Fruit fly (Drosophila melanogaster): ENCODE results near the gene CG15760.

DNA sequence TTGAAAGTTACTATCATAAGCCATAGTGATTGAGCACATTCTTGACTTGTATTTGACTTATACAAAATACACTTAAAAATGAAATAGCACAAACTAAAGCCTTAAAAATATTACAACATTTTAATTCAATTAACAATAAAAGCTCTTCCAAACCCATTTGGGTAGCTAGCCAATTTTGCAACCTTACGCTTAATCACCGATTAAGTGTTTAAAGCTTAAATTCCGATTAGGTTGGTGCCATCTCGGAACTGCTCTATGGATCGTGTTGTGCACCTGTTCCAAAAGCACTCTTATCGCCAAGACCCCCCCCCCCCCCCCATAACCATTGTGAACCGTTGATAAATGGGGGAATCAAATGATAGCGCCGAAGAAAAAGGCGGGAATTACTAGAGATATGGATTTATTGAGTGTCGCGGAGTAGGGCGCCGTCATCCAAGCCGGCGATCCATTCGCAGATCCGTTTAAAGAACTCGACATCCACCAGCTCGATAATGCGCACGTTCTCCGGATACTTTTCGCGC, 8.5 kb downstream of the CG15760 start:
- TF ChIP-seq CG8478 (optimal IDR thresholded peaks at IDR 0.05) (no peak), CTCF (optimal IDR thresholded peaks at IDR 0.05) (no peak)

Data from S2 (cell line).